Worm (Caenorhabditis elegans) whole organism, young adult: ENCODE measurements around the gene M117.1.
"Not testable (repeated sequence)": the region's sequence is repeated elsewhere in the genome, so short reads cannot be mapped to it uniquely, and the experiment has no call there.

Experiments used
- C06A6.2 ChIP-seq: fragments of 200-800 bp; sonication (Bioruptor generic); conservative IDR thresholded peaks from 2 replicates; pipeline ENCODE4 v1.3.6; 2022; ENCODE audit warnings: missing genetic modification characterization, missing compliant biosample characterization
- F22D6.2 ChIP-seq: sonication (generic microtip); optimal IDR thresholded peaks from 2 replicates; lab custom pipeline; 2016; ENCODE audit warnings: mild to moderate bottlenecking, missing genetic modification characterization, missing compliant biosample characterization
- F23B12.7 ChIP-seq: sonication (generic microtip); optimal IDR thresholded peaks from 2 replicates; lab custom pipeline; 2017; ENCODE audit warnings: missing genetic modification characterization, mild to moderate bottlenecking, missing compliant biosample characterization, antibody characterized with exemption, moderate library complexity; ENCODE audit not compliant: insufficient read depth
- F52B5.7 ChIP-seq: sonication (generic microtip); optimal IDR thresholded peaks from 2 replicates; lab custom pipeline; 2016; ENCODE audit warnings: mild to moderate bottlenecking, missing genetic modification characterization, missing compliant biosample characterization
- F57C9.4 ChIP-seq: sonication (generic microtip); optimal IDR thresholded peaks from 2 replicates; lab custom pipeline; 2017; ENCODE audit warnings: mild to moderate bottlenecking, missing genetic modification characterization, missing compliant biosample characterization
- K11D2.4 ChIP-seq: fragments of 200-800 bp; sonication (Bioruptor generic); IDR thresholded peaks from 2 replicates; pipeline ENCODE4 v1.3.6; 2022; ENCODE audit warnings: missing genetic modification reagents, missing genetic modification characterization, missing compliant biosample characterization
- T26A5.8 ChIP-seq: sonication (generic microtip); optimal IDR thresholded peaks from 2 replicates; lab custom pipeline; 2016; ENCODE audit warnings: missing genetic modification characterization, missing compliant biosample characterization
- Y56A3A.18 ChIP-seq: fragments of 200-800 bp; sonication (Bioruptor generic); IDR thresholded peaks from 2 replicates; pipeline ENCODE4 v1.3.6; 2022; ENCODE audit warnings: missing genetic modification reagents, missing genetic modification characterization, missing compliant biosample characterization
- Y67H2A.10 ChIP-seq: fragments of 200-800 bp; sonication (Bioruptor generic); conservative IDR thresholded peaks from 2 replicates; pipeline ENCODE4 v1.3.6; 2022; ENCODE audit warnings: missing genetic modification reagents, missing genetic modification characterization, missing compliant biosample characterization
- cebp-2 ChIP-seq: fragments of 200-800 bp; sonication (Bioruptor generic); IDR thresholded peaks from 2 replicates; pipeline ENCODE4 v1.3.6; 2022; ENCODE audit warnings: missing genetic modification characterization, missing compliant biosample characterization
- ceh-40 ChIP-seq: fragments of 200-800 bp; sonication (Bioruptor generic); IDR thresholded peaks from 2 replicates; pipeline ENCODE4 v1.3.6; 2022; ENCODE audit warnings: missing genetic modification characterization, missing compliant biosample characterization
- ceh-79 ChIP-seq: sonication (generic microtip); optimal IDR thresholded peaks from 2 replicates; lab custom pipeline; 2017; ENCODE audit warnings: mild to moderate bottlenecking, missing genetic modification characterization, missing compliant biosample characterization
- egl-18 ChIP-seq: fragments of 200-800 bp; sonication (Bioruptor generic); IDR thresholded peaks from 2 replicates; pipeline ENCODE4 v1.3.6; 2022; ENCODE audit warnings: missing genetic modification reagents, missing genetic modification characterization, missing compliant biosample characterization
- egl-44 ChIP-seq: fragments of 200-800 bp; sonication (Bioruptor generic); IDR thresholded peaks from 2 replicates; pipeline ENCODE4 v1.3.6; 2022; ENCODE audit warnings: missing genetic modification reagents, missing genetic modification characterization, missing compliant biosample characterization
- fkh-3 ChIP-seq: sonication (generic microtip); optimal IDR thresholded peaks from 2 replicates; lab custom pipeline; 2016; ENCODE audit warnings: mild to moderate bottlenecking, missing genetic modification characterization, missing compliant biosample characterization
- gei-17 ChIP-seq: fragments of 200-800 bp; sonication (Bioruptor generic); optimal IDR thresholded peaks from 2 replicates; lab custom pipeline; 2018; ENCODE audit warnings: mild to moderate bottlenecking, missing genetic modification characterization, missing compliant biosample characterization
- hlh-26 ChIP-seq: fragments of 200-800 bp; sonication (Bioruptor generic); conservative IDR thresholded peaks from 2 replicates; pipeline ENCODE4 v1.3.6; 2022; ENCODE audit warnings: missing genetic modification reagents, missing genetic modification characterization, missing compliant biosample characterization
- hmg-1.2 ChIP-seq: fragments of 200-800 bp; sonication (Bioruptor generic); IDR thresholded peaks from 2 replicates; pipeline ENCODE4 v1.3.6; 2022; ENCODE audit warnings: missing genetic modification reagents, missing genetic modification characterization, missing compliant biosample characterization
- hrde-1 ChIP-seq: sonication (generic microtip); optimal IDR thresholded peaks from 2 replicates; lab custom pipeline; 2016; ENCODE audit warnings: missing genetic modification characterization, mild to moderate bottlenecking, missing compliant biosample characterization, moderate library complexity, missing genotype, missing genetic modification reagents, borderline replicate concordance
- lin-26 ChIP-seq: fragments of 200-800 bp; sonication (Bioruptor generic); IDR thresholded peaks from 2 replicates; pipeline ENCODE4 v1.3.6; 2022; ENCODE audit warnings: missing genetic modification reagents, missing genetic modification characterization, missing compliant biosample characterization
- lsl-1 ChIP-seq: fragments of 200-800 bp; sonication (Bioruptor generic); optimal IDR thresholded peaks from 2 replicates; lab custom pipeline; 2018; ENCODE audit warnings: mild to moderate bottlenecking, missing genetic modification characterization, moderate library complexity, missing compliant biosample characterization
- madf-10 ChIP-seq: sonication (generic microtip); optimal IDR thresholded peaks from 2 replicates; lab custom pipeline; 2016; ENCODE audit warnings: mild to moderate bottlenecking, missing genetic modification characterization, missing compliant biosample characterization
- madf-8 ChIP-seq: fragments of 200-800 bp; sonication (Bioruptor generic); conservative IDR thresholded peaks from 2 replicates; pipeline ENCODE4 v1.3.6; 2022; ENCODE audit warnings: missing genetic modification reagents, missing genetic modification characterization, missing compliant biosample characterization
- mcd-1 ChIP-seq: fragments of 200-800 bp; sonication (Bioruptor generic); IDR thresholded peaks from 2 replicates; pipeline ENCODE4 v1.3.6; 2022; ENCODE audit warnings: missing genetic modification reagents, missing genetic modification characterization, missing compliant biosample characterization
- mxl-1 ChIP-seq: sonication (generic microtip); optimal IDR thresholded peaks from 2 replicates; lab custom pipeline; 2016; ENCODE audit warnings: missing genetic modification characterization, missing compliant biosample characterization
- nfyb-1 ChIP-seq: fragments of 200-800 bp; sonication (Bioruptor generic); IDR thresholded peaks from 2 replicates; pipeline ENCODE4 v1.3.6; 2022; ENCODE audit warnings: missing genetic modification reagents, missing genetic modification characterization, missing compliant biosample characterization
- nhr-120 ChIP-seq: fragments of 200-800 bp; sonication (Bioruptor generic); IDR thresholded peaks from 2 replicates; pipeline ENCODE4 v1.3.6; 2022; ENCODE audit warnings: missing genetic modification characterization, missing compliant biosample characterization
- nhr-179 ChIP-seq: sonication (generic microtip); optimal IDR thresholded peaks from 2 replicates; lab custom pipeline; 2016; ENCODE audit warnings: mild to moderate bottlenecking, missing genetic modification characterization, missing compliant biosample characterization
- nhr-27 ChIP-seq: fragments of 200-800 bp; sonication (Bioruptor generic); optimal IDR thresholded peaks from 2 replicates; lab custom pipeline; 2018; ENCODE audit warnings: mild to moderate bottlenecking, missing genetic modification characterization, moderate library complexity, missing compliant biosample characterization
- nhr-80 ChIP-seq: sonication (generic microtip); optimal IDR thresholded peaks from 2 replicates; lab custom pipeline; 2016; ENCODE audit warnings: missing genetic modification characterization, missing compliant biosample characterization
- pha-4 ChIP-seq: fragments of 150-350 bp; sonication (generic microtip); optimal IDR thresholded peaks from 2 replicates; lab custom pipeline; 2014; ENCODE audit warnings: missing biosample characterization, missing genetic modification reagents, missing genetic modification characterization
- repo-1 ChIP-seq: sonication (generic microtip); optimal IDR thresholded peaks from 2 replicates; lab custom pipeline; 2017; ENCODE audit warnings: mild to moderate bottlenecking, missing genetic modification characterization, missing compliant biosample characterization
- sea-2 ChIP-seq: fragments of 200-800 bp; sonication (Bioruptor generic); IDR thresholded peaks from 2 replicates; pipeline ENCODE4 v1.3.6; 2022; ENCODE audit warnings: missing genetic modification characterization, missing compliant biosample characterization
- unc-130 ChIP-seq: sonication (generic microtip); optimal IDR thresholded peaks from 2 replicates; lab custom pipeline; 2016; ENCODE audit warnings: missing genetic modification reagents, missing genetic modification characterization, missing compliant biosample characterization
- unc-62 ChIP-seq: fragments of 150-350 bp; optimal IDR thresholded peaks from 2 replicates; lab custom pipeline; 2014; ENCODE audit warnings: missing biosample characterization, missing genetic modification reagents, missing genetic modification characterization
- xnd-1 ChIP-seq: sonication (generic microtip); optimal IDR thresholded peaks from 2 replicates; lab custom pipeline; 2016; ENCODE audit warnings: missing genotype, missing genetic modification reagents, missing genetic modification characterization, missing compliant biosample characterization
- zfh-2 ChIP-seq: fragments of 200-800 bp; sonication (Bioruptor generic); conservative IDR thresholded peaks from 2 replicates; pipeline ENCODE4 v1.3.6; 2022; ENCODE audit warnings: missing genetic modification reagents, missing genetic modification characterization, missing compliant biosample characterization
- zim-3 ChIP-seq: sonication (generic microtip); optimal IDR thresholded peaks from 2 replicates; lab custom pipeline; 2017; ENCODE audit warnings: mild to moderate bottlenecking, missing genetic modification characterization, moderate library complexity, missing compliant biosample characterization
- ztf-22 ChIP-seq: fragments of 200-800 bp; sonication (Bioruptor generic); optimal IDR thresholded peaks from 2 replicates; lab custom pipeline; 2018; ENCODE audit warnings: mild to moderate bottlenecking, missing genetic modification characterization, moderate library complexity, missing compliant biosample characterization
- ztf-25 ChIP-seq: fragments of 200-800 bp; sonication (Bioruptor generic); IDR thresholded peaks from 2 replicates; pipeline ENCODE4 v1.3.6; 2022; ENCODE audit warnings: missing genetic modification reagents, missing genetic modification characterization, missing compliant biosample characterization
- ztf-26 ChIP-seq: sonication (generic microtip); optimal IDR thresholded peaks from 2 replicates; lab custom pipeline; 2017; ENCODE audit warnings: missing genetic modification characterization, missing compliant biosample characterization

Gene M117.1

ce11 chrIV:11822454-11822853 lies 8.4 kb downstream of the M117.1 start (continued):
- no peak for TF ChIP-seq madf-10
- peak; percentile 90 for TF ChIP-seq madf-8 (GFP tag; lab: Robert Waterston, UW)
- no peak for TF ChIP-seq hrde-1 (tag; lab: Kevin White, UChicago)
- TF ChIP-seq, all 124 proteins: peak for 34

ce11 chrIV:11828012-11828411 lies 14.0 kb downstream of the M117.1 start, which contains the start of gene M117.6:
TSS of gene M117.6 (minus strand) at chrIV:11828112.
- TF ChIP-seq nhr-120 (GFP tag; lab: Robert Waterston, UW); F57C9.4; ztf-26: not testable (repeated sequence)

DNA sequence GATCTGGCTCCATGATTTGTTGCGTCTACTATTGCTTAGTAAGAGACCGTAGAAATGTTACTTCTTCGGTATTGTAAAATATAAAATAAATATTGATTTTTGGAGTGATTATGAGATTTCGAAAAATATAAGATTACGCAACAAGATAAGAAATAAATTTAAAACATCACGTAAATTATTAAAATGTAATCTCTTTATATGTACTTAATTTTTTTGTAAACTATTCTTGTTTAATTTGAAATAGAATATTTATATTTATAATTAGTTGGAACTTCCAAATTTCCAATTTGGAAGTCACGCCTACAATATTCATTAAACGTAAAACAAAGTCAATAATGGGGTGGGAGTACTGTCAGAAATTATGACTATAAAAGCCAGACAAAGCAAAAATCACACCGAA lies 19.4 kb downstream of the M117.1 start, which contains the start of gene M117.4:
Gene M117.4 (minus strand): TSS at position 101 of the 400 bp plus-strand sequence.
- TF ChIP-seq sea-2 (GFP tag; lab: Robert Waterston, UW) = no peak
- no peak for TF ChIP-seq cebp-2 (GFP tag; lab: Robert Waterston, UW)
- TF ChIP-seq F22D6.2 = no peak
- no peak for TF ChIP-seq C06A6.2 (GFP tag; lab: Robert Waterston, UW)
- no peak for TF ChIP-seq ceh-40 (GFP tag; lab: Robert Waterston, UW)
- TF ChIP-seq K11D2.4 (GFP tag; lab: Robert Waterston, UW) = no peak
- TF ChIP-seq nfyb-1 = no peak
- TF ChIP-seq nhr-120 (GFP tag; lab: Robert Waterston, UW) = no peak
- TF ChIP-seq nhr-27 = no peak
- TF ChIP-seq nhr-80 (tag; lab: Kevin White, UChicago) = no peak
- no peak for TF ChIP-seq F23B12.7 (tag; lab: Kevin White, UChicago)
- TF ChIP-seq egl-18 (GFP tag; lab: Robert Waterston, UW) = no peak
- no peak for TF ChIP-seq Y56A3A.18 (GFP tag; lab: Robert Waterston, UW)
- no peak for TF ChIP-seq lsl-1 (GFP tag; lab: Kevin White, UChicago)
- TF ChIP-seq nhr-179 (tag; lab: Kevin White, UChicago) = no peak
- no peak for TF ChIP-seq ztf-25 (GFP tag; lab: Robert Waterston, UW)
- TF ChIP-seq mcd-1 (GFP tag; lab: Robert Waterston, UW) = no peak
- no peak for TF ChIP-seq gei-17 (GFP tag; lab: Kevin White, UChicago)
- no peak for TF ChIP-seq T26A5.8 (tag; lab: Kevin White, UChicago)
- no peak for TF ChIP-seq repo-1 (tag; lab: Kevin White, UChicago)
- TF ChIP-seq, all 124 proteins: peak for 0

DNA sequence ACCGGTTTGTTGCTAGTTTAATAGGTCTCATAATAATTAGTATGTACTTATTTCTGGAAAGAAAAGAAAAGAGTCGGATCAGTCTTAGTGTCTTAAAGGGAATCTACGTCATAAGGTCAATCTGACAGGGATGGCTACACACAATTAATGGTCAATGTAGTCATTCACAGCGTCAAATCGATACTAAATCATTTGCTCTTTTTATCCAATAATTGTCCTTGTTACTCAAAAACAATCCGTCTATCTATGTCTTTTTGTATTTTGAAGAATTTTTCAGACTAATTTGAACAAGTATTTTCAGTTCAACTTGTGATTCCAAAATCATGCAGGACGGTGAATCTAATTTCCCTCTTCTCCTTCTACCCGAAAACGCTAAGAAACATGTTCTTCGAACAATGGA lies 24.6 kb downstream of the M117.1 start, which contains the start of gene fbxb-3:
Gene fbxb-3 (plus strand): TSS at position 301 of the 400 bp plus-strand sequence.
- TF ChIP-seq lsl-1 (GFP tag; lab: Kevin White, UChicago) = no peak
- no peak for TF ChIP-seq xnd-1 (tag; lab: Kevin White, UChicago)
- no peak for TF ChIP-seq mxl-1 (tag; lab: Kevin White, UChicago)
- no peak for TF ChIP-seq hmg-1.2 (GFP tag; lab: Robert Waterston, UW)
- TF ChIP-seq zim-3 (tag; lab: Kevin White, UChicago) = no peak
- TF ChIP-seq ztf-22 (GFP tag; lab: Kevin White, UChicago) = no peak
- TF ChIP-seq ceh-79 = no peak
- TF ChIP-seq repo-1 (tag; lab: Kevin White, UChicago) = no peak
- TF ChIP-seq unc-130 (GFP tag; lab: Kevin White, UChicago) = no peak
- TF ChIP-seq T26A5.8 (tag; lab: Kevin White, UChicago) = no peak
- no peak for TF ChIP-seq pha-4 (tag; lab: Kevin White, UChicago)
- TF ChIP-seq F52B5.7 (tag; lab: Kevin White, UChicago) = no peak
- TF ChIP-seq Y67H2A.10 (GFP tag; lab: Robert Waterston, UW) = no peak
- no peak for TF ChIP-seq fkh-3
- TF ChIP-seq zfh-2 = no peak
- no peak for TF ChIP-seq hlh-26 (GFP tag; lab: Robert Waterston, UW)
- TF ChIP-seq lin-26 (GFP tag; lab: Robert Waterston, UW) = no peak
- no peak for TF ChIP-seq egl-44 (GFP tag; lab: Robert Waterston, UW)
- no peak for TF ChIP-seq unc-62 (GFP tag; lab: Kevin White, UChicago)
